Fruit fly (Drosophila melanogaster): Measurements from ENCODE around the gene rudhira.

Gene rudhira

DNA sequence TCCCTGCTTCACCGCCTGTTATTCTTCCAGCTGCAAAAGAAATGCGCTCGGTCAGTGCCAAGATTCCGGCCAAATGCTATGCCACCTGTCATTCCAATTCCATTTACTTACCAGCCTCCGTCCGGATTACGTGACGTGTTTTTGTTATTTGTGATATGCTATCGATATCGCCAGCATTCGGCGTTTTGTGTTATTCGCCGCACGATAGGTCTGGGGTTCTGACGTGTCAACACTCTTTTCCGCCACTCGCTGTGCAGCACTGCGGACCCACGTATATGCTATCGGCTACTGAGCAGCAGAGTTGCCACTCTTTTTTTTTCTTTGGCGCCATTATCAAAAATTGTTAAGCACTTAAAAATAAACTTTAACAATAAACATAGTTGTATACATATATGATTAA, 35.6 kb downstream of the rudhira start, which contains the start of gene p24-1 (continued):
- TF ChIP-seq H2.0 (GFP tag; IDR thresholded peaks at IDR 0.05) (no peak), ewg (GFP tag; optimal IDR thresholded peaks at IDR 0.05) (no peak), CG33213 (GFP tag; optimal IDR thresholded peaks at IDR 0.05) (peak; percentile 52), tll (GFP tag; optimal IDR thresholded peaks at IDR 0.05) (no peak), CG32532 (GFP tag; IDR thresholded peaks at IDR 0.05) (peak; percentile 73), pum (GFP tag; optimal IDR thresholded peaks at IDR 0.05) (peak; percentile 28), CG6765 (GFP tag; optimal IDR thresholded peaks at IDR 0.05) (peak; percentile 14), BEAF-32 (GFP tag; optimal IDR thresholded peaks at IDR 0.05) (peak; percentile 87), CG30403 (GFP tag; optimal IDR thresholded peaks at IDR 0.05) (peak; percentile 42), disco-r (GFP tag; optimal IDR thresholded peaks at IDR 0.05) (peak; percentile 11), CG31441 (GFP tag; IDR thresholded peaks at IDR 0.05) (peak; percentile 40; the same call in 1 of the 2 replicates), CG31365 (tag; optimal IDR thresholded peaks at IDR 0.05) (no peak), Fer2 (tag; optimal IDR thresholded peaks at IDR 0.05) (peak; percentile 13), inv (GFP tag; IDR thresholded peaks at IDR 0.05; ENCODE audit: partially characterized antibody) (peak; percentile 82), Mad (GFP tag; optimal IDR thresholded peaks at IDR 0.05) (no peak), salm (tag; optimal IDR thresholded peaks at IDR 0.05) (no peak), her (GFP tag; optimal IDR thresholded peaks at IDR 0.05) (peak; percentile 66), CG9932 (GFP tag; IDR thresholded peaks at IDR 0.05) (peak; percentile 88), CG10462 (GFP tag; optimal IDR thresholded peaks at IDR 0.05) (no peak), cwo (GFP tag; optimal IDR thresholded peaks at IDR 0.05) (no peak), CG17328 (GFP tag; IDR thresholded peaks at IDR 0.05) (0 out of 2 replicates have a peak, but pooled peaks have one; percentile 20), pfk (GFP tag; optimal IDR thresholded peaks at IDR 0.05) (peak; percentile 18), CG2202 (tag; optimal IDR thresholded peaks at IDR 0.05) (no peak), org-1 (GFP tag; optimal IDR thresholded peaks at IDR 0.05) (no peak), Taf1 (GFP tag; IDR thresholded peaks at IDR 0.05) (no peak), CG8359 (GFP tag; optimal IDR thresholded peaks at IDR 0.05; ENCODE audit: borderline replicate concordance) (no peak), Nf-YC (tag; optimal IDR thresholded peaks at IDR 0.05) (peak; percentile 56), CG3163 (GFP tag; optimal IDR thresholded peaks at IDR 0.05) (peak; percentile 43), E2f2 (GFP tag; IDR thresholded peaks at IDR 0.05) (peak; percentile 94), CG14441 (GFP tag; IDR thresholded peaks at IDR 0.05) (no peak), sim (GFP tag; IDR thresholded peaks at IDR 0.05) (no peak), CG10147 (GFP tag; optimal IDR thresholded peaks at IDR 0.05) (peak; percentile 1), Doc2 (GFP tag; IDR thresholded peaks at IDR 0.05) (no peak), row (GFP tag; IDR thresholded peaks at IDR 0.05) (peak; percentile 54), lilli (GFP tag; optimal IDR thresholded peaks at IDR 0.05) (peak; percentile 67), Blimp-1 (GFP tag; optimal IDR thresholded peaks at IDR 0.05) (no peak), Hr78 (GFP tag; optimal IDR thresholded peaks at IDR 0.05) (no peak), CG10431 (GFP tag; optimal IDR thresholded peaks at IDR 0.05) (no peak), CG34422 (GFP tag; IDR thresholded peaks at IDR 0.05) (peak; percentile 62; the same call in 2 of the 3 replicates), CG2116 (GFP tag; optimal IDR thresholded peaks at IDR 0.05) (peak; percentile 90), nerfin-2 (GFP tag; IDR thresholded peaks at IDR 0.05; ENCODE audit: partially characterized antibody) (peak; percentile 69), CG18011 (GFP tag; optimal IDR thresholded peaks at IDR 0.05) (peak; percentile 18), CG2120 (GFP tag; optimal IDR thresholded peaks at IDR 0.05) (peak; percentile 81), onecut (GFP tag; IDR thresholded peaks at IDR 0.05) (peak; percentile 31; the same call in 1 of the 2 replicates), Gug (GFP tag; IDR thresholded peaks at IDR 0.05) (peak; percentile 56; the same call in 2 of the 4 replicates), chm (GFP tag; IDR thresholded peaks at IDR 0.05) (0 out of 2 replicates have a peak, but pooled peaks have one; percentile 44), NFAT (GFP tag; IDR thresholded peaks at IDR 0.05) (peak; percentile 81), jigr1 (GFP tag; IDR thresholded peaks at IDR 0.05) (no peak), Tbp (GFP tag; optimal IDR thresholded peaks at IDR 0.05) (no peak), HLH54F (GFP tag; optimal IDR thresholded peaks at IDR 0.05) (peak; percentile 62), CG4282 (GFP tag; optimal IDR thresholded peaks at IDR 0.05) (no peak)

Data from whole organism, embryonic.